Worm (Caenorhabditis elegans) whole organism, early embryonic: Measurements from ENCODE around the gene T12A2.21.

Experiments used
- ama-1 ChIP-seq: fragments of 150-350 bp; optimal IDR thresholded peaks from 2 replicates; lab custom pipeline; 2014
- ets-7 ChIP-seq: sonication (generic microtip); optimal IDR thresholded peaks from 2 replicates; lab custom pipeline; 2016; ENCODE audit warnings: missing genotype, missing genetic modification characterization, missing compliant biosample characterization
- flt-1 ChIP-seq: fragments of 200-800 bp; sonication (Bioruptor generic); IDR thresholded peaks from 2 replicates; pipeline ENCODE4 v1.3.6; 2022; ENCODE audit warnings: missing genetic modification characterization, missing compliant biosample characterization
- sea-1 ChIP-seq: fragments of 200-800 bp; sonication (Bioruptor generic); conservative IDR thresholded peaks from 2 replicates; pipeline ENCODE4 v1.3.6; 2022; ENCODE audit warnings: missing genetic modification characterization, missing compliant biosample characterization
- tbx-37 ChIP-seq: fragments of 200-800 bp; sonication (Bioruptor generic); conservative IDR thresholded peaks from 2 replicates; pipeline ENCODE4 v1.3.6; 2022; ENCODE audit warnings: missing genetic modification reagents, missing genetic modification characterization, missing compliant biosample characterization

DNA sequence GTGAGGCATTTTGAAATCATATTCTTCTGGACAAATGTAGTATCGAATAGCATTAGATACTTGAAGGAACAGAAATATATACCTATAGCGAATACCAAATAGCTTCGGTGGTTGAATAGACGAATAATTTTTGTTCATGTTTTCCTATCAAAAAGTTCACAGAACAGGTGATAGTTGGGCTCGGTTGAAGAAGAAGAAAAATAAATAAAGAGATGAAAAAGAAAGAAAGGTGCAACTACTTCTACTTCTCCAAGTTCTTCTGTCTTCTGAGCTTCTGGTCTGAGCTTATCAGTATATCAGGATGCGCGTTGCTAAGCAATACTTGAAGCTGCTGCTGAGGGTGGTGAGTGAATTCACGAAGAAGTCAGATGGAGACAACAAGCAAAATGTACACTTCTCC lies 22.6 kb downstream of the T12A2.21 start, which contains the start of gene C23G10.10:
- TF ChIP-seq tbx-37 (GFP tag; lab: Robert Waterston, UW), result no peak
- no peak for TF ChIP-seq ets-7
- no peak for TF ChIP-seq flt-1 (GFP tag; lab: Robert Waterston, UW)
- TF ChIP-seq sea-1 (GFP tag; lab: Robert Waterston, UW), result no peak
- no peak for TF ChIP-seq ama-1 (lab: Kevin White, UChicago)
